Worm (Caenorhabditis elegans): Measurements from ENCODE around the gene W02A2.8.

W02A2.8 gene

DNA sequence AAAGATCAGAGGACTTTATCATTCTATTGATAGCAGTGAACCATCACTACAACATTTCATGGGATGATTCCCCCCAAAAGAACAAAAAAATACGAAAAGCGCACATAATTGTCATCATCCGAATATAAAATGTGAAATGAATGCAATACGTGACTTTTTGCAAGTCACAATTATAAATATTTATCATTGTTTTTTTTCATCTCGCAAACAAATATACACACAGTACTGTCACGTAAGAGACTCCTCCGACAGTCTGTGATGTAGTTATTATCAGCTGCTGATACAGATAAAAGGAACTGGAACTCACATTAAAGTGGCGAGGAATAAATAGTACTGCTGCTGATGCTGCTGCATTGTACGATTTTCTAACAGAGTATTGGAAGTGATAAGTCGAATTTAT is 38.0 kb upstream of the W02A2.8 start (continued):
- no peak for TF ChIP-seq fkh-8 (tag; optimal IDR thresholded peaks at IDR 0.05)
- TF ChIP-seq mef-2 (tag; optimal IDR thresholded peaks at IDR 0.05): no peak
- TF ChIP-seq pag-3 (tag; optimal IDR thresholded peaks at IDR 0.05; ENCODE audit: borderline replicate concordance, insufficient read depth): no peak
- TF ChIP-seq hlh-4 (tag; optimal IDR thresholded peaks at IDR 0.05): no peak
- no peak for TF ChIP-seq ceh-8 (GFP tag; optimal IDR thresholded peaks at IDR 0.05)
- no peak for TF ChIP-seq blmp-1 (tag; optimal IDR thresholded peaks at IDR 0.05)
- no peak for TF ChIP-seq ceh-82 (tag; optimal IDR thresholded peaks at IDR 0.05)
- TF ChIP-seq ces-1 (GFP tag; optimal IDR thresholded peaks at IDR 0.05): no peak
- TF ChIP-seq lsy-2 (tag; optimal IDR thresholded peaks at IDR 0.05): no peak
- TF ChIP-seq nhr-90 (tag; optimal IDR thresholded peaks at IDR 0.05; ENCODE audit: poor library complexity): peak; percentile 32
- TF ChIP-seq unc-86 (tag; optimal IDR thresholded peaks at IDR 0.05): no peak
- TF ChIP-seq hlh-17 (GFP tag; optimal IDR thresholded peaks at IDR 0.05; ENCODE audit: borderline replicate concordance): no peak
- no peak for TF ChIP-seq efl-1 (optimal IDR thresholded peaks at IDR 0.05)
- TF ChIP-seq efl-1 (GFP tag; optimal IDR thresholded peaks at IDR 0.05 in 1 of 2): peak in 1 of 2 experiments; percentile 54
- TF ChIP-seq F16B12.6 (tag; optimal IDR thresholded peaks at IDR 0.05): no peak
- TF ChIP-seq mdl-1 (tag; optimal IDR thresholded peaks at IDR 0.05): no peak
- no peak for TF ChIP-seq fos-1 (tag; optimal IDR thresholded peaks at IDR 0.05)
- no peak for TF ChIP-seq mab-9 (GFP tag; IDR thresholded peaks at IDR 0.05)
- TF ChIP-seq elt-2 (tag; optimal IDR thresholded peaks at IDR 0.05): peak; percentile 80
- TF ChIP-seq nhr-12 (tag; optimal IDR thresholded peaks at IDR 0.05): no peak
- no peak for TF ChIP-seq egl-13 (tag; optimal IDR thresholded peaks at IDR 0.05)
- TF ChIP-seq fkh-10 (GFP tag; optimal IDR thresholded peaks at IDR 0.05): no peak
- no peak for TF ChIP-seq nhr-84 (tag; optimal IDR thresholded peaks at IDR 0.05)
- no peak for TF ChIP-seq snu-23 (GFP tag; optimal IDR thresholded peaks at IDR 0.05)
- TF ChIP-seq aly-2 (tag; optimal IDR thresholded peaks at IDR 0.05): no peak
- no peak for TF ChIP-seq C04F5.9 (tag; optimal IDR thresholded peaks at IDR 0.05)

- TF ChIP-seq swsn-7 (tag; optimal IDR thresholded peaks at IDR 0.05) (peak; percentile 89), efl-3 (GFP tag; optimal IDR thresholded peaks at IDR 0.05) (no peak), skn-1 (tag; optimal IDR thresholded peaks at IDR 0.05) (peak; percentile 88), C04F5.9 (tag; optimal IDR thresholded peaks at IDR 0.05) (no peak), nhr-28 (tag; optimal IDR thresholded peaks at IDR 0.05) (no peak), C34B4.2 (tag; optimal IDR thresholded peaks at IDR 0.05) (no peak), fkh-10 (GFP tag; optimal IDR thresholded peaks at IDR 0.05) (peak; percentile 93), nhr-76 (tag; optimal IDR thresholded peaks at IDR 0.05) (no peak), pqm-1 (tag; optimal IDR thresholded peaks at IDR 0.05) (peak; percentile 58), lin-13 (GFP tag; optimal IDR thresholded peaks at IDR 0.05) (peak; percentile 84), nhr-71 (tag; optimal IDR thresholded peaks at IDR 0.05) (peak; percentile 97), lin-39 (tag; optimal IDR thresholded peaks at IDR 0.05) (no peak), mdl-1 (tag; optimal IDR thresholded peaks at IDR 0.05) (peak in 1 of 2 experiments; percentile 90), F16B12.6 (tag; optimal IDR thresholded peaks at IDR 0.05) (peak; percentile 38), blmp-1 (tag; optimal IDR thresholded peaks at IDR 0.05) (peak; percentile 50), aha-1 (tag; optimal IDR thresholded peaks at IDR 0.05) (peak; percentile 93), fos-1 (tag; optimal IDR thresholded peaks at IDR 0.05) (peak; percentile 26), sptf-1 (tag; optimal IDR thresholded peaks at IDR 0.05) (no peak), elt-3 (tag; optimal IDR thresholded peaks at IDR 0.05) (peak in 3 of 6 experiments; percentile 36 to 81 (median 74)), nhr-20 (tag; optimal IDR thresholded peaks at IDR 0.05) (peak; percentile 95), dsc-1 (tag; optimal IDR thresholded peaks at IDR 0.05) (peak; percentile 43), snu-23 (GFP tag; optimal IDR thresholded peaks at IDR 0.05) (peak; percentile 96), nhr-90 (tag; optimal IDR thresholded peaks at IDR 0.05; ENCODE audit: poor library complexity) (peak; percentile 88), snpc-4 (tag; optimal IDR thresholded peaks at IDR 0.05) (peak; percentile 24), ceh-8 (GFP tag; optimal IDR thresholded peaks at IDR 0.05) (peak; percentile 75), fkh-8 (tag; optimal IDR thresholded peaks at IDR 0.05) (peak; percentile 96), vab-15 (tag; optimal IDR thresholded peaks at IDR 0.05) (peak; percentile 69), fkh-4 (tag; optimal IDR thresholded peaks at IDR 0.05; ENCODE audit: borderline replicate concordance) (no peak), elt-2 (tag; optimal IDR thresholded peaks at IDR 0.05) (peak; percentile 90), ceh-88 (GFP tag; IDR thresholded peaks at IDR 0.05) (no peak; the same call in 1 of the 2 replicates), ztf-11 (tag; optimal IDR thresholded peaks at IDR 0.05) (peak in 1 of 2 experiments; percentile 53), nhr-85 (tag) (peak; percentile 96), sox-4 (tag; optimal IDR thresholded peaks at IDR 0.05) (peak; percentile 26), zag-1 (tag; optimal IDR thresholded peaks at IDR 0.05) (no peak), egl-27 (tag; optimal IDR thresholded peaks at IDR 0.05) (peak; percentile 69 to 88), tbx-2 (tag; optimal IDR thresholded peaks at IDR 0.05) (peak; percentile 91)
These were observed 36.9 kb upstream of the W02A2.8 start for ce11 chrIV:13395255-13395654.

All from whole organism, L1 larva.